Fruit fly (Drosophila melanogaster): ENCODE results near the gene Tspo.
A peak's percentile ranks its signal among the peaks of the same experiment; 100 is the strongest.

dm6 chr2L:512028-512427 lies 47.4 kb upstream of the Tspo start:
- TF ChIP-seq foxo (GFP tag; optimal IDR thresholded peaks at IDR 0.05) (peak in 1 of 2 experiments; percentile 81), psq (GFP tag; optimal IDR thresholded peaks at IDR 0.05) (peak; percentile 70), brk (GFP tag; optimal IDR thresholded peaks at IDR 0.05) (peak; percentile 65), dl (GFP tag; optimal IDR thresholded peaks at IDR 0.05; ENCODE audit: insufficient read depth in 1 of 2, partially characterized antibody in 2 of 2) (no peak), Myc (optimal IDR thresholded peaks at IDR 0.05) (no peak), Hnf4 (GFP tag; optimal IDR thresholded peaks at IDR 0.05) (peak; percentile 77), CrebA (GFP tag; optimal IDR thresholded peaks at IDR 0.05; ENCODE audit: borderline replicate concordance) (no peak), fru (GFP tag; optimal IDR thresholded peaks at IDR 0.05) (peak; percentile 66), Hr83 (GFP tag; optimal IDR thresholded peaks at IDR 0.05; ENCODE audit: poor library complexity, severe bottlenecking) (no peak), sv (GFP tag; optimal IDR thresholded peaks at IDR 0.05) (peak; percentile 56)
